Worm (Caenorhabditis elegans): ENCODE data around the gene clp-7.
A peak's percentile ranks its signal among the peaks of the same experiment; 100 is the strongest.

Gene clp-7

ce11 chrIV:1445920-1446319, at the start of gene clp-7:
Gene clp-7 (minus strand): TSS chrIV:1445966.
- TF ChIP-seq F37D6.2 (tag; optimal IDR thresholded peaks at IDR 0.05) (no peak), T26A8.4 (GFP tag; IDR thresholded peaks at IDR 0.05) (no peak), daf-16 (GFP tag; optimal IDR thresholded peaks at IDR 0.05) (no peak), daf-16 (tag; optimal IDR thresholded peaks at IDR 0.05) (no peak), pha-4 (GFP tag; IDR thresholded peaks at IDR 0.05) (no peak), pha-4 (tag; optimal IDR thresholded peaks at IDR 0.05) (no peak), ceh-82 (tag; optimal IDR thresholded peaks at IDR 0.05) (no peak), nhr-77 (tag; optimal IDR thresholded peaks at IDR 0.05) (no peak), madf-9 (GFP tag; conservative IDR thresholded peaks at IDR 0.05) (no peak), sdz-12 (GFP tag; optimal IDR thresholded peaks at IDR 0.05) (no peak), nhr-102 (tag; optimal IDR thresholded peaks at IDR 0.05) (no peak), Y48G9A.11 (GFP tag; IDR thresholded peaks at IDR 0.05) (no peak), D1046.2 (GFP tag; IDR thresholded peaks at IDR 0.05) (no peak), zfp-2 (tag; optimal IDR thresholded peaks at IDR 0.05) (no peak), lsy-2 (tag; optimal IDR thresholded peaks at IDR 0.05) (no peak), Y105C5A.15 (GFP tag; IDR thresholded peaks at IDR 0.05) (no peak), lin-15B (tag; optimal IDR thresholded peaks at IDR 0.05) (no peak), madf-5 (GFP tag; IDR thresholded peaks at IDR 0.05) (no peak), zag-1 (tag; optimal IDR thresholded peaks at IDR 0.05) (no peak), fos-1 (tag; optimal IDR thresholded peaks at IDR 0.05) (no peak), F44E2.7 (GFP tag; IDR thresholded peaks at IDR 0.05) (no peak), T20F7.1 (GFP tag; optimal IDR thresholded peaks at IDR 0.05) (no peak)

DNA sequence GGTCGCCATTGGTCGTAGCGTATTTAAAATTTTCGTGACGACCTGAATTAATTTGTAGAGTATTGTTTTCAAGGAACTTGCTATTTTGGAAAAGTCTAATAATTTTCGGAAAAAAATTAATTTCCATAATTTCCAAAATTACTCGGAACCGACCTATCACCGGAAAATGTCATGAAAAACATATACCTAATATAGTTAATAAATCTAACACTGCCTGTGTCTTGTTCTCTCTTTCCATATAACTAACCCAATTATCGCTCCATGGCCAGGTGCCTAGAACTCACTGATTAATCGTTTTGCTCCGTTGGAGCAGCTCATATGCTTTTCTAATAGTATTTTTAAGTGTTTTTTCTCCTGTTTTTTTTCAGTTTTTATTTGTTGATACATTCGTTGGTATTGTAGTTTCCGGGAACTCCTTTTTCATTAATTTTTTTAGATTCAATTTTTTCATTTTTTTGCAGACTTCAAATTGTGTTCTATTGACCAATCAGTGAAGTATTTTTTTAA, 39.3 kb upstream of the clp-7 start, which contains the start of gene Y77E11A.16:
Gene Y77E11A.16 (plus strand): TSS at position 457 of the 507 bp plus-strand sequence.
- TF ChIP-seq cey-2 (tag; optimal IDR thresholded peaks at IDR 0.05; ENCODE audit: borderline replicate concordance, insufficient read depth) (no peak), madf-5 (GFP tag; IDR thresholded peaks at IDR 0.05) (no peak), R02D3.7 (tag; optimal IDR thresholded peaks at IDR 0.05) (no peak), zip-11 (GFP tag; IDR thresholded peaks at IDR 0.05) (no peak), mdt-29 (GFP tag; IDR thresholded peaks at IDR 0.05) (no peak)

DNA sequence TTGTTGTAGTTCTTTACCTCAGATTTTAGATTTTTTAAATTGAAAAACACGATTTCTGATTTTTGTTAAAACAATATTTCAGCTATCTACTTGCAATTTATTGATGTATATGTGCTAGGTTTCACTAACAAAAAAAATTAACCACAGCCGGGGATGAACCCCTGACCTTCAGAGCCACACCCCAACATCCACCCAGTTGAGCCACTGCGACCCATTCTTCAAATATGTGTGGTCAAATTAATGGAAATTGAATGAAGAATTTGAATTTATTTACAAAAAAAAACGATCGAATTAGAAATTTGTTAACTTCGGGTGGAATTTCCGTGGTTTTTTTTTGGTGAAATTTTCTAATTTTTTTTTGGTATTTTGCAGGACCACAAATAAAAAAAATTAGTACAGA, 32.9 kb upstream of the clp-7 start:
- TF ChIP-seq F37D6.2 (tag; optimal IDR thresholded peaks at IDR 0.05) = no peak
- TF ChIP-seq arid-1 (GFP tag; conservative IDR thresholded peaks at IDR 0.05) = no peak
- TF ChIP-seq hlh-30 (tag; optimal IDR thresholded peaks at IDR 0.05; ENCODE audit: insufficient read depth) = no peak
- no peak for TF ChIP-seq zfp-2 (tag; optimal IDR thresholded peaks at IDR 0.05)
- TF ChIP-seq mdl-1 (tag; optimal IDR thresholded peaks at IDR 0.05) = no peak
- TF ChIP-seq F10B5.3 (tag; optimal IDR thresholded peaks at IDR 0.05) = no peak
- TF ChIP-seq lin-13 (GFP tag; optimal IDR thresholded peaks at IDR 0.05) = no peak
- TF ChIP-seq skn-1 (tag; optimal IDR thresholded peaks at IDR 0.05) = no peak
- TF ChIP-seq daf-12 (tag; optimal IDR thresholded peaks at IDR 0.05) = no peak

DNA sequence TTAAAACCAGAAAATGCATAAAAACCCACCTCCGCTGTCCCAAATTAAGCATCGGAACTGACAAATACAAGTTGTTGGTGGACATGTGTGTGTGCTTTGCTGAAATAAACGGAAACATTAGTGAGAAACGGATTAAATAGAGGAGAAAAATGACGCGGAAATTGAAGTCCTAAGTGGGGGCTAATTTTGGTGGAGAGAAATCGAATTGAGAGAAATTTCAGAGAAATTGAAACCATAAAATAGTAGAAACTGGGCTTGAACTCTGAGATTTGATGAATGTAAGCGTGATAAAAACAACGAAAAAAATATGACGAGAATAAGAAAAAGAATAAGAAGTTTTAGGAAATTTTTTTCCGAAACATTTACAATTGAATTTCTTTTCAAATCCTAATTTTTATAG, 29.2 kb upstream of the clp-7 start, which contains the start of gene Y77E11A.12:
Gene Y77E11A.12 (minus strand): TSS at position 101 of the 400 bp plus-strand sequence.
- no peak for TF ChIP-seq ceh-20 (GFP tag; IDR thresholded peaks at IDR 0.05)
- TF ChIP-seq aha-1 (tag) = peak; percentile 9
- no peak for TF ChIP-seq dmd-9 (GFP tag; IDR thresholded peaks at IDR 0.05)
- TF ChIP-seq nhr-111 (GFP tag; optimal IDR thresholded peaks at IDR 0.05) = no peak
- TF ChIP-seq mdt-29 (GFP tag; IDR thresholded peaks at IDR 0.05) = no peak
